Worm (Caenorhabditis elegans) whole organism, young adult: Measurements from ENCODE around the gene C16D9.6.

Source experiments
- B0019.2 ChIP-seq: fragments of 200-800 bp; sonication (Bioruptor generic); conservative IDR thresholded peaks from 2 replicates; pipeline ENCODE4 v1.3.6; 2022; ENCODE audit warnings: missing genetic modification reagents, missing genetic modification characterization, missing compliant biosample characterization
- B0035.1 ChIP-seq: sonication (generic microtip); optimal IDR thresholded peaks from 2 replicates; lab custom pipeline; 2016; ENCODE audit warnings: missing genetic modification characterization, mild to moderate bottlenecking, missing compliant biosample characterization, missing genotype, missing genetic modification reagents
- C17E4.6 ChIP-seq: fragments of 200-800 bp; sonication (Bioruptor generic); IDR thresholded peaks from 2 replicates; pipeline ENCODE4 v1.3.6; 2022; ENCODE audit warnings: missing genetic modification reagents, missing genetic modification characterization, missing compliant biosample characterization
- D2030.7 ChIP-seq: fragments of 200-800 bp; sonication (Bioruptor generic); IDR thresholded peaks from 2 replicates; pipeline ENCODE4 v1.3.6; 2022; ENCODE audit warnings: missing genetic modification reagents, missing genetic modification characterization, missing compliant biosample characterization
- F10E7.11 ChIP-seq: sonication (generic microtip); optimal IDR thresholded peaks from 2 replicates; lab custom pipeline; 2017; ENCODE audit warnings: mild to moderate bottlenecking, missing genetic modification characterization, moderate library complexity, missing compliant biosample characterization
- F33H1.4 ChIP-seq: fragments of 200-800 bp; sonication (Bioruptor generic); IDR thresholded peaks from 2 replicates; pipeline ENCODE4 v1.3.6; 2022; ENCODE audit warnings: missing genetic modification reagents, missing genetic modification characterization, missing compliant biosample characterization
- F39B2.1 ChIP-seq: fragments of 200-800 bp; sonication (Bioruptor generic); IDR thresholded peaks from 2 replicates; pipeline ENCODE4 v1.3.6; 2022; ENCODE audit warnings: missing genetic modification reagents, missing genetic modification characterization, missing compliant biosample characterization
- F49E8.2 ChIP-seq: sonication (generic microtip); optimal IDR thresholded peaks from 3 replicates; lab custom pipeline; 2017; ENCODE audit warnings: missing genetic modification characterization, mild to moderate bottlenecking, missing compliant biosample characterization, antibody characterized with exemption, moderate library complexity; ENCODE audit not compliant: insufficient read depth
- Y56A3A.18 ChIP-seq: fragments of 200-800 bp; sonication (Bioruptor generic); IDR thresholded peaks from 2 replicates; pipeline ENCODE4 v1.3.6; 2022; ENCODE audit warnings: missing genetic modification reagents, missing genetic modification characterization, missing compliant biosample characterization
- ZK185.1 ChIP-seq: sonication (generic microtip); optimal IDR thresholded peaks from 2 replicates; lab custom pipeline; 2016; ENCODE audit warnings: mild to moderate bottlenecking, missing genetic modification characterization, missing compliant biosample characterization; ENCODE audit not compliant: poor library complexity, severe bottlenecking
- attf-3 ChIP-seq: fragments of 200-800 bp; sonication (Bioruptor generic); conservative IDR thresholded peaks from 2 replicates; pipeline ENCODE4 v1.3.6; 2022; ENCODE audit warnings: missing genetic modification reagents, missing genetic modification characterization, missing compliant biosample characterization
- attf-5 ChIP-seq: fragments of 200-800 bp; sonication (Bioruptor generic); optimal IDR thresholded peaks from 2 replicates; lab custom pipeline; 2018; ENCODE audit warnings: mild to moderate bottlenecking, missing genetic modification characterization, missing compliant biosample characterization
- attf-6 ChIP-seq: fragments of 200-800 bp; sonication (Bioruptor generic); IDR thresholded peaks from 2 replicates; pipeline ENCODE4 v1.3.6; 2022; ENCODE audit warnings: missing genetic modification reagents, missing genetic modification characterization, missing compliant biosample characterization
- bed-1 ChIP-seq: fragments of 200-800 bp; sonication (Bioruptor generic); IDR thresholded peaks from 2 replicates; pipeline ENCODE4 v1.3.6; 2022; ENCODE audit warnings: missing genetic modification reagents, missing genetic modification characterization, missing compliant biosample characterization
- bed-2 ChIP-seq: fragments of 200-800 bp; sonication (Bioruptor generic); IDR thresholded peaks from 2 replicates; pipeline ENCODE4 v1.3.6; 2022; ENCODE audit warnings: missing genetic modification reagents, missing genetic modification characterization, missing compliant biosample characterization
- cebp-2 ChIP-seq: fragments of 200-800 bp; sonication (Bioruptor generic); IDR thresholded peaks from 2 replicates; pipeline ENCODE4 v1.3.6; 2022; ENCODE audit warnings: missing genetic modification characterization, missing compliant biosample characterization
- ceh-27 ChIP-seq: fragments of 200-800 bp; sonication (Bioruptor generic); optimal IDR thresholded peaks from 2 replicates; lab custom pipeline; 2018; ENCODE audit warnings: mild to moderate bottlenecking, missing genetic modification characterization, moderate library complexity, missing compliant biosample characterization
- ceh-91 ChIP-seq: fragments of 200-800 bp; sonication (Bioruptor generic); IDR thresholded peaks from 2 replicates; pipeline ENCODE4 v1.3.6; 2022; ENCODE audit warnings: missing genetic modification reagents, missing genetic modification characterization, missing compliant biosample characterization
- efl-1 ChIP-seq: fragments of 150-350 bp; optimal IDR thresholded peaks from 2 replicates; lab custom pipeline; 2014; ENCODE audit warnings: missing biosample characterization, missing genetic modification reagents, missing genetic modification characterization
- ekl-4 ChIP-seq: fragments of 200-800 bp; sonication (Bioruptor generic); IDR thresholded peaks from 2 replicates; pipeline ENCODE4 v1.3.6; 2022; ENCODE audit warnings: missing genetic modification reagents, missing genetic modification characterization, missing compliant biosample characterization
- hmg-1.2 ChIP-seq: fragments of 200-800 bp; sonication (Bioruptor generic); IDR thresholded peaks from 2 replicates; pipeline ENCODE4 v1.3.6; 2022; ENCODE audit warnings: missing genetic modification reagents, missing genetic modification characterization, missing compliant biosample characterization
- hmg-20 ChIP-seq: fragments of 200-800 bp; sonication (Bioruptor generic); IDR thresholded peaks from 2 replicates; pipeline ENCODE4 v1.3.6; 2022; ENCODE audit warnings: missing genetic modification reagents, missing genetic modification characterization, missing compliant biosample characterization
- hrde-1 ChIP-seq: sonication (generic microtip); optimal IDR thresholded peaks from 2 replicates; lab custom pipeline; 2016; ENCODE audit warnings: missing genetic modification characterization, mild to moderate bottlenecking, missing compliant biosample characterization, moderate library complexity, missing genotype, missing genetic modification reagents, borderline replicate concordance
- lag-1 ChIP-seq: fragments of 200-800 bp; sonication (Bioruptor generic); IDR thresholded peaks from 2 replicates; pipeline ENCODE4 v1.3.6; 2022; ENCODE audit warnings: missing genetic modification reagents, missing genetic modification characterization, missing compliant biosample characterization
- lin-35 ChIP-seq, 3 experiments: fragments of 150-350 bp in 2 of 3; sonication (generic microtip) in 1 of 3; optimal IDR thresholded peaks; 2 replicates each; lab custom pipeline; 2014 to 2018; ENCODE audit warnings: missing biosample characterization in 3 of 3, missing genetic modification characterization in 3 of 3, missing genetic modification reagents in 3 of 3
- lir-1 ChIP-seq: fragments of 200-800 bp; sonication (Bioruptor generic); conservative IDR thresholded peaks from 2 replicates; pipeline ENCODE4 v1.3.6; 2022; ENCODE audit warnings: missing genetic modification reagents, missing genetic modification characterization, missing compliant biosample characterization
- madf-3 ChIP-seq: fragments of 200-800 bp; sonication (Bioruptor generic); IDR thresholded peaks from 2 replicates; pipeline ENCODE4 v1.3.6; 2022; ENCODE audit warnings: missing genetic modification reagents, missing genetic modification characterization, missing compliant biosample characterization
- mcd-1 ChIP-seq: fragments of 200-800 bp; sonication (Bioruptor generic); IDR thresholded peaks from 2 replicates; pipeline ENCODE4 v1.3.6; 2022; ENCODE audit warnings: missing genetic modification reagents, missing genetic modification characterization, missing compliant biosample characterization
- mel-28 ChIP-seq: sonication (generic microtip); optimal IDR thresholded peaks from 2 replicates; lab custom pipeline; 2016; ENCODE audit warnings: borderline replicate concordance, mild to moderate bottlenecking, missing genetic modification characterization, missing compliant biosample characterization
- mes-4 ChIP-seq: sonication (generic microtip); optimal IDR thresholded peaks from 2 replicates; lab custom pipeline; 2016; ENCODE audit warnings: missing genotype, missing genetic modification characterization, missing compliant biosample characterization
- nfya-1 ChIP-seq: sonication (generic microtip); optimal IDR thresholded peaks from 2 replicates; lab custom pipeline; 2017; ENCODE audit warnings: antibody characterized with exemption, missing compliant biosample characterization, missing genetic modification characterization, borderline replicate concordance; ENCODE audit not compliant: insufficient read depth
- nfya-2 ChIP-seq: fragments of 200-800 bp; sonication (Bioruptor generic); IDR thresholded peaks from 2 replicates; pipeline ENCODE4 v1.3.6; 2022; ENCODE audit warnings: missing genetic modification reagents, missing genetic modification characterization, missing compliant biosample characterization
- rcor-1 ChIP-seq: fragments of 200-800 bp; sonication (Bioruptor generic); IDR thresholded peaks from 2 replicates; pipeline ENCODE4 v1.3.6; 2022; ENCODE audit warnings: missing genetic modification reagents, missing genetic modification characterization, missing compliant biosample characterization
- rec-8 ChIP-seq, 2 experiments: sonication (generic microtip); optimal IDR thresholded peaks; 2 replicates each; lab custom pipeline; 2016; ENCODE audit warnings: mild to moderate bottlenecking in 2 of 2, missing genetic modification characterization in 2 of 2, missing genetic modification reagents in 2 of 2, missing genotype in 2 of 2, missing biosample characterization in 1 of 2, missing compliant biosample characterization in 1 of 2, moderate library complexity in 1 of 2
- snpc-1.3 ChIP-seq: sonication (generic microtip); optimal IDR thresholded peaks from 2 replicates; lab custom pipeline; 2017; ENCODE audit warnings: missing genetic modification characterization, mild to moderate bottlenecking, missing compliant biosample characterization, antibody characterized with exemption, moderate library complexity, missing genotype, missing genetic modification reagents; ENCODE audit not compliant: insufficient read depth
- snpc-3.4 ChIP-seq: sonication (generic microtip); optimal IDR thresholded peaks from 2 replicates; lab custom pipeline; 2017; ENCODE audit warnings: missing genetic modification characterization, mild to moderate bottlenecking, missing compliant biosample characterization, antibody characterized with exemption, moderate library complexity, missing genotype, missing genetic modification reagents
- snpc-4 ChIP-seq, 5 experiments: fragments of 150-350 bp in 1 of 5; sonication (generic microtip) in 4 of 5; optimal IDR thresholded peaks; 2 replicates each; lab custom pipeline; 2014 to 2018; ENCODE audit warnings: missing genetic modification characterization in 5 of 5, missing biosample characterization in 3 of 5, antibody characterized with exemption in 2 of 5, mild to moderate bottlenecking in 2 of 5, missing compliant biosample characterization in 2 of 5, missing genotype in 2 of 5, moderate library complexity in 2 of 5, missing genetic modification reagents in 1 of 5
- sptf-2 ChIP-seq: fragments of 200-800 bp; sonication (Bioruptor generic); optimal IDR thresholded peaks from 2 replicates; lab custom pipeline; 2018; ENCODE audit warnings: mild to moderate bottlenecking, missing genetic modification characterization, missing compliant biosample characterization
- tbp1 ChIP-seq: fragments of 200-800 bp; sonication (Bioruptor generic); optimal IDR thresholded peaks from 2 replicates; lab custom pipeline; 2018; ENCODE audit warnings: mild to moderate bottlenecking, missing genetic modification characterization, missing compliant biosample characterization
- unc-130 ChIP-seq: sonication (generic microtip); optimal IDR thresholded peaks from 2 replicates; lab custom pipeline; 2016; ENCODE audit warnings: missing genetic modification reagents, missing genetic modification characterization, missing compliant biosample characterization

The C16D9.6 gene

DNA sequence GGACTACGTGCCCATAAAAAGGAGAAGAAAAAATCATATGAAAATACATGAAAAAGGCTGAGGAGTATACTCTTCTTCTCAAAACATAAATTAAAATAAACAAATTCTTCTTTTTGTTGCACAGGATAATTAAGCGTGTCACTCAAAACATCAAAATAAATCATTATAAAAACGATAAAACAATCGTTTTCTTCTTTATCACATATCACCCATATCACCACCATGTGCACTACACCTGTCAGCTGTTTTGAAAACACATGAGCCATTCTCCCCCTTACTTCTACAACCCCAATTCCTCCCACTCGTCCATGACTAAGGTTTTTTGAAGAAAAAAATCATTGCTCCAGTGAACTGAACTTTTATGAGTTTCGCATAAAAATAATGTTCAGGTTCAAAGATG lies 2.4 kb upstream of the C16D9.6 start:
- TF ChIP-seq ceh-91, result no peak

DNA sequence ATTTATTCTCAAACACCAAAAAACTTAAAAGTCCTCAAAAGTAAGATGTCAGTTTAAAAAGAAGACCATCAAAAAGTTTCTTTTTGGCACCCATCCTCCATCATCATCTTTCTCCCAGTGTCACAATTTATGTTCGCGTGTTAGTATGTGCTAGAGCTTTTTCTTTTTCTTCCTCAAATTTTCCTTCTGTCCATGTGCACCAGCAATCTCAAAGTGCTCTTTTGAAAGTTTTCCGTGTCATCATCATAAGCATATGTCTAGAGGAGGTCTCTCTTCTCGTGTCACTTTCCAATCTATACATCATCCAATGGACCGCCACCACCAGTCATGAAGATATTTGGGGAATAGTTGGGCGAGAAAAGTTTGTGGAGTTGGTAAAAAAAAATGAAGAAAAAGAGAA lies 967 bp upstream of the C16D9.6 start:
- TF ChIP-seq D2030.7 (GFP tag; lab: Robert Waterston, UW) (no peak), ZK185.1 (tag; lab: Kevin White, UChicago) (no peak), sptf-2 (GFP tag; lab: Kevin White, UChicago) (no peak), efl-1 (GFP tag; lab: Kevin White, UChicago) (no peak), F49E8.2 (tag; lab: Kevin White, UChicago) (no peak), mel-28 (tag; lab: Kevin White, UChicago) (no peak), attf-6 (GFP tag; lab: Robert Waterston, UW) (no peak), B0035.1 (tag; lab: Kevin White, UChicago) (no peak), tbp1 (no peak), madf-3 (no peak), B0019.2 (GFP tag; lab: Robert Waterston, UW) (no peak), cebp-2 (GFP tag; lab: Robert Waterston, UW) (no peak), attf-5 (GFP tag; lab: Kevin White, UChicago) (no peak), F10E7.11 (tag; lab: Kevin White, UChicago) (no peak)
- TF ChIP-seq, all 124 proteins: peak for 0

- TF ChIP-seq snpc-3.4 (peak; percentile 97), rcor-1 (GFP tag; lab: Robert Waterston, UW) (peak; percentile 90), ceh-27 (GFP tag; lab: Kevin White, UChicago) (peak; percentile 42), hrde-1 (tag; lab: Kevin White, UChicago) (peak; percentile 90), F39B2.1 (GFP tag; lab: Robert Waterston, UW) (no peak), sptf-2 (GFP tag; lab: Kevin White, UChicago) (no peak), bed-1 (GFP tag; lab: Robert Waterston, UW) (no peak), lin-35 (GFP tag; optimal IDR thresholded peaks at IDR 0.05; lab: Kevin White, UChicago) (peak in 2 of 3 experiments; percentile 42 to 47), hmg-20 (GFP tag; lab: Robert Waterston, UW) (peak; percentile 83), lir-1 (GFP tag; lab: Robert Waterston, UW) (0 out of 2 replicates have a peak, but pooled peaks have one; percentile 14), rec-8 (tag; optimal IDR thresholded peaks at IDR 0.05; lab: Kevin White, UChicago) (peak in 1 of 2 experiments; percentile 17), F33H1.4 (GFP tag; lab: Robert Waterston, UW) (peak; percentile 64), mes-4 (tag; lab: Kevin White, UChicago) (peak; percentile 29), snpc-4 (GFP tag; optimal IDR thresholded peaks at IDR 0.05; lab: Kevin White, UChicago) (peak; percentile 99), snpc-4 (tag; optimal IDR thresholded peaks at IDR 0.05; lab: Kevin White, UChicago) (peak; percentile 97 to 100 (median 99)), nfya-2 (0 out of 2 replicates have a peak, but pooled peaks have one; percentile 31), snpc-1.3 (tag; lab: Kevin White, UChicago) (peak; percentile 97), unc-130 (GFP tag; lab: Kevin White, UChicago) (peak; percentile 72), nfya-1 (tag; lab: Kevin White, UChicago) (no peak), Y56A3A.18 (GFP tag; lab: Robert Waterston, UW) (peak; percentile 77), C17E4.6 (peak; percentile 70), hmg-1.2 (GFP tag; lab: Robert Waterston, UW) (peak; percentile 90), mcd-1 (peak; percentile 75), bed-2 (GFP tag; lab: Robert Waterston, UW) (no peak), efl-1 (GFP tag; lab: Kevin White, UChicago) (peak; percentile 17), lag-1 (no peak), ekl-4 (GFP tag; lab: Robert Waterston, UW) (peak; percentile 80), attf-3 (GFP tag; lab: Robert Waterston, UW) (0 out of 2 replicates have a peak, but pooled peaks have one; percentile 31), F49E8.2 (tag; lab: Kevin White, UChicago) (peak; percentile 96)
Measured at ce11 chrV:8247311-8248105, 2.6 kb downstream of the C16D9.6 start.
